Fruit fly (Drosophila melanogaster) whole organism, adult: ENCODE measurements around the gene CG9338.

ENCODE experiments used
- CG11617 ChIP-seq: fragments of 200-800 bp; sonication (Bioruptor generic); optimal IDR thresholded peaks from 2 replicates; lab custom pipeline; 2017; ENCODE audit warnings: mild to moderate bottlenecking, missing biosample characterization, missing genetic modification reagents, missing genetic modification characterization
- CG12768 ChIP-seq: fragments of 200-800 bp; sonication (Bioruptor generic); optimal IDR thresholded peaks from 2 replicates; lab custom pipeline; 2017; ENCODE audit warnings: missing biosample characterization, missing genetic modification characterization, mild to moderate bottlenecking, moderate library complexity, missing genetic modification reagents
- CG14711 ChIP-seq: fragments of 200-800 bp; sonication (Bioruptor generic); optimal IDR thresholded peaks from 2 replicates; lab custom pipeline; 2018; ENCODE audit warnings: missing biosample characterization, mild to moderate bottlenecking, missing genetic modification characterization, moderate library complexity
- CG1620 ChIP-seq: fragments of 200-800 bp; sonication (Bioruptor generic); optimal IDR thresholded peaks from 2 replicates; lab custom pipeline; 2016; ENCODE audit warnings: missing biosample characterization, missing genetic modification characterization
- CG33017 ChIP-seq: fragments of 200-800 bp; sonication (Bioruptor generic); optimal IDR thresholded peaks from 2 replicates; lab custom pipeline; 2018; ENCODE audit warnings: missing biosample characterization, mild to moderate bottlenecking, missing genetic modification characterization, moderate library complexity
- CG5204 ChIP-seq: fragments of 200-800 bp; sonication (Bioruptor generic); optimal IDR thresholded peaks from 2 replicates; lab custom pipeline; 2016; ENCODE audit warnings: missing biosample characterization, missing genetic modification characterization
- CG7045 ChIP-seq: fragments of 200-800 bp; sonication (Bioruptor generic); optimal IDR thresholded peaks from 2 replicates; lab custom pipeline; 2017; ENCODE audit warnings: missing biosample characterization, mild to moderate bottlenecking, missing genetic modification characterization
- CG7101 ChIP-seq: fragments of 200-800 bp; sonication (Bioruptor generic); optimal IDR thresholded peaks from 2 replicates; lab custom pipeline; 2018; ENCODE audit warnings: missing biosample characterization, mild to moderate bottlenecking, missing genetic modification characterization, moderate library complexity
- Clk ChIP-seq: fragments of 200-800 bp; sonication (Bioruptor generic); optimal IDR thresholded peaks from 2 replicates; lab custom pipeline; 2017; ENCODE audit warnings: missing biosample characterization, missing genetic modification characterization
- Crg-1 ChIP-seq: fragments of 200-800 bp; sonication (Bioruptor generic); optimal IDR thresholded peaks from 2 replicates; lab custom pipeline; 2016; ENCODE audit warnings: missing biosample characterization, missing genetic modification characterization
- Hr96 ChIP-seq: fragments of 200-800 bp; sonication (Bioruptor generic); optimal IDR thresholded peaks from 2 replicates; lab custom pipeline; 2016; ENCODE audit warnings: missing biosample characterization, missing genetic modification characterization
- Mnt ChIP-seq: fragments of 200-800 bp; sonication (Bioruptor generic); optimal IDR thresholded peaks from 2 replicates; lab custom pipeline; 2016; ENCODE audit warnings: missing biosample characterization, mild to moderate bottlenecking, missing genetic modification characterization
- bab1 ChIP-seq: fragments of 200-800 bp; sonication (Bioruptor generic); optimal IDR thresholded peaks from 3 replicates; lab custom pipeline; 2019; ENCODE audit warnings: missing biosample characterization, mild to moderate bottlenecking, missing genetic modification characterization, moderate library complexity
- cic ChIP-seq: fragments of 200-800 bp; sonication (Bioruptor generic); optimal IDR thresholded peaks from 2 replicates; lab custom pipeline; 2017; ENCODE audit warnings: missing biosample characterization, mild to moderate bottlenecking, missing genetic modification characterization, moderate library complexity
- cnc ChIP-seq, 2 experiments: fragments of >200 bp; optimal IDR thresholded peaks; 2 replicates each; lab custom pipeline; 2017
- kay ChIP-seq: fragments of 200-800 bp; sonication (Bioruptor generic); peaks from one replicate; lab custom pipeline; 2016; ENCODE audit warnings: missing biosample characterization, missing genetic modification characterization, borderline replicate concordance
- ovo ChIP-seq: fragments of 200-800 bp; sonication (Bioruptor generic); optimal IDR thresholded peaks from 2 replicates; lab custom pipeline; 2016; ENCODE audit warnings: missing biosample characterization, missing genetic modification characterization
- pad ChIP-seq: fragments of 200-800 bp; sonication (Bioruptor generic); optimal IDR thresholded peaks from 3 replicates; lab custom pipeline; 2017; ENCODE audit warnings: missing biosample characterization, missing genetic modification characterization, mild to moderate bottlenecking, moderate library complexity, missing genetic modification reagents
- tj ChIP-seq: fragments of 200-800 bp; sonication (Bioruptor generic); optimal IDR thresholded peaks from 3 replicates; lab custom pipeline; 2017; ENCODE audit warnings: missing biosample characterization, mild to moderate bottlenecking, missing genetic modification characterization, moderate library complexity
- toe ChIP-seq: fragments of 200-800 bp; sonication (Bioruptor generic); optimal IDR thresholded peaks from 2 replicates; lab custom pipeline; 2016; ENCODE audit warnings: missing biosample characterization, missing genetic modification characterization

Gene CG9338

DNA sequence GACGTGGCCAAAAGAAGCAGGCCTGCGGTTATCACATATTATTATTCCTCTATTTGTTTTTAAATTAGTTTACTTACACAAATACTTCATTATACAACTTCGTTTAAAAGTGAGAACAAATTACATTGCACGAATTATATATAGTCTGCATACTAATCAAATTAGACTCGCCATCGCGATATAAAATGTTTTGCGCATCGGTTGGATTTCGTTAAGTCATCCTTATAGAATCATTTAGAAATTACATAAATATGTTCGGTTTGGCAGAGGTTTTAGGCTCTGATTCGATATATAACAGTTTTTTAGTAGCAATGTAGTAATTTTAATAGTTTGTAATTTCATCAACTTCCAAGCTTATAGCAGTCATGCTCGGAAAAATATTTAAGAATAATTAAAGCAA lies 27.1 kb upstream of the CG9338 start, which contains the start of gene Spn38F:
Gene Spn38F (minus strand): TSS at position 101 of the 400 bp plus-strand sequence.
- no peak for TF ChIP-seq Mnt (GFP tag; lab: Kevin White, UChicago)
- no peak for TF ChIP-seq CG7101 (tag; lab: Kevin White, UChicago)
- TF ChIP-seq CG7045 (GFP tag; lab: Kevin White, UChicago): no peak
- TF ChIP-seq Hr96 (GFP tag; lab: Kevin White, UChicago): no peak
- no peak for TF ChIP-seq CG14711
- TF ChIP-seq Crg-1 (GFP tag; lab: Kevin White, UChicago): no peak
- no peak for TF ChIP-seq CG5204
- TF ChIP-seq Clk (GFP tag; lab: Kevin White, UChicago): no peak
- TF ChIP-seq CG33017: no peak

DNA sequence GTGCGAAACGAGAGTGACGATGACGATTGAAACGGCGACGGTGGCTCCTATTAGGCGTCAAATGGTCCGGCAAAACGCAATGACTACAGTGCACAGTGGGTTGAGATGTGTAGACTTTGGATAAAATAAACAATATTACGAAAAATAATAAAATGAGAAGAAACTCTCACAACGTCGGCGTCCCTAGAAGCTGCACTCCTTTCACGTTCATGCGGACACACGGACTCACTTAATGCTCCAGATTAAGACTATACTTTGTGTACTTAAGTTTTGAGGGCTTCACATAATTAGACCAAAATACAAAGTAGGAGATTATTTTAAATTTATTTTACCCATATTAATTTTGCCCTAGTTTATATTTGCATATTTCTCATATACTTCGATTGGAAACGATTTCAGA lies 25.0 kb upstream of the CG9338 start:
- TF ChIP-seq CG5204: no peak
- no peak for TF ChIP-seq Hr96 (GFP tag; lab: Kevin White, UChicago)

DNA sequence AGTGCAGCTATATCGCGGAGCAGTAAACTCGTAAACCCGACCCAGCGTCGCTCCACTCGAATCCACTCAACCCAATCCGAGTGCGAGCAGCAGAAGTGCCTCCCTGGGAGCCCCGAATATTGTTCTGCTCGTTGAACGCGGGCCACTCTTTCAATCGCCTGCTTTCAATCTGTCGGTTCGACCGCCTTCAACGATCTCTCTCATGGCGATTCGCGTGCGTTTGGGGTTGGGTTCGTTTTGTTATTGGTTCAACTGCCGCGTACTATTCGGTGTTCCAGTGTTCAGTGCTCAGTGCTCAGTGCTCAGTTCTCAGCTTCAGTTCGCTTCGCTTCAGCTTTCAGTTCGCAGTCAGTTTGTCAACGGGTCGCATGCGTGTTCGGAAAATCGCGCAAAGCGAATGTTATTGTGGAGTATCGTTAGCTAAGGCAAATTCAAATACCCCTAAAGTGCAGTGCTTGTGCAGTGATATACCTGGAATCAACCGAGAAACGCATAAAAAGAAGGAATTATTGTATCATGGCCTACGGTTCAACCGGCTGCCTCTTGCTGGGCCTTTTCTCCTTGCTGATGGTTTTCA lies 24.5 kb upstream of the CG9338 start, which contains the start of gene CG31676:
Gene CG31676 (plus strand): TSS at position 289 of the 577 bp plus-strand sequence.
- TF ChIP-seq CG33017: no peak
- TF ChIP-seq kay (GFP tag; lab: Kevin White, UChicago): peak; percentile 50
- TF ChIP-seq CG12768 (GFP tag; lab: Kevin White, UChicago): no peak
- TF ChIP-seq CG5204: no peak

DNA sequence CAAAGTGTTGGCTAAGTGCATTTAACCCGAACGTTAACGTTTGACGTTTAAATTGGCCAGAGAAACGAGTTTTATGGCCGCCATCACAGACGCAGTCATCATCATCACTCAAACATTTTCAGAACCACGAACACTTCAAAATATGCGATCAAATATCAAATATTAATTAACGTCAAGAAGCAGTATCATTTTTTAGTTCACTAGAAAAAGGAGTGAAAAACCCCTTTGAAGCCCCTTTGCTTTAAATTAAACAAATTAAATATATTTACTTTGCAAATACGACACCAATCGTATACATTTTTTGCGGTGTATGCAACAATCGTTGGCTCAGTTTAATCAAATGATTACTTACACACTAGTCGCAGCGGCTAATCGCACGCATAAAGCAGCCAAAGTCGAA lies 20.6 kb upstream of the CG9338 start:
- no peak for TF ChIP-seq kay (GFP tag; lab: Kevin White, UChicago)
- no peak for TF ChIP-seq pad (GFP tag; lab: Kevin White, UChicago)
- no peak for TF ChIP-seq Clk (GFP tag; lab: Kevin White, UChicago)
- TF ChIP-seq Crg-1 (GFP tag; lab: Kevin White, UChicago): no peak
- no peak for TF ChIP-seq Mnt (GFP tag; lab: Kevin White, UChicago)
- no peak for TF ChIP-seq cic (GFP tag; lab: Kevin White, UChicago)
- TF ChIP-seq toe: no peak
- TF ChIP-seq CG7045 (GFP tag; lab: Kevin White, UChicago): no peak

DNA sequence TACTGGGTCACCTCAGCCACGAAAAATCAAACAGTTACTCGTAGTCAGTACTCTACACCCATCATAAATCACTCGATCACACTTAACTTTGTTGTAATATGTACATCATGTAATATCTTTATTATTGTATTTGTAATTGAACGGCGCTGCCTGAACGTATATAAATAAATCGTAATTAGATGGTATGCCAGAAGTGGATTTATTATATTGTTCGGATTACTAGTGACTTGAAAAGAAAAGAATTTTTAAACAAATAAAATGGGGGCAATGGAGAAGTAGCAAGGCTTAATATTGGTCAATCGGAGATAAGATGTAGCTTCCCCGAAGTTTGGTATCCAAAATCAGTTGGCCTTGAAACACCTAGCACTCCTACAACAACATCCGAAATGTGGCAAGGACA lies 16.0 kb upstream of the CG9338 start, which contains the start of gene CG14402:
Gene CG14402 (plus strand): TSS at position 301 of the 400 bp plus-strand sequence.
- no peak for TF ChIP-seq bab1 (GFP tag; lab: Kevin White, UChicago)
- no peak for TF ChIP-seq CG12768 (GFP tag; lab: Kevin White, UChicago)

DNA sequence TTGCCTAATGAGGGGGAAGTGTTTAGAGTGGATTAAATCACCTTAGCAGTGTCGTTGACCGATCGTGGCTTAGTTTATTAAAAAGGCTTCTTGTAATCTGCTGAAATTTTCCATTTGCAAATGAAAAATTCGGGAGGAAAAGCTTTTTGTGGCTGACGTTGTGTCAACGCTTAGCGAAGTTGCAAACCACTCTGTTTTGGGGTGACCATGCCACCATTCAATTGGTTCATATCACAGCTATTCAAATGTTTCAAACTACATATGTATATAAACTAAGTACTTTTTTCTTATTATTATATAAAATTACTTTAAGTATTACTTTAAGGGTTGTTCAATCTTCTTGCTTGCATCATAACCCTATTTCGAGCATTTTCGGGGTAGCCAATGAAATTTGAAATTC lies 13.4 kb upstream of the CG9338 start:
- TF ChIP-seq toe (no peak), pad (GFP tag; lab: Kevin White, UChicago) (no peak), CG14711 (no peak), Mnt (GFP tag; lab: Kevin White, UChicago) (no peak), bab1 (GFP tag; lab: Kevin White, UChicago) (no peak), Clk (GFP tag; lab: Kevin White, UChicago) (no peak), cnc (optimal IDR thresholded peaks at IDR 0.05; lab: Kevin White, UChicago) (no peak), Hr96 (GFP tag; lab: Kevin White, UChicago) (no peak), kay (GFP tag; lab: Kevin White, UChicago) (no peak), CG11617 (GFP tag; lab: Kevin White, UChicago) (no peak), tj (GFP tag; lab: Kevin White, UChicago) (no peak), CG5204 (no peak), ovo (GFP tag; lab: Kevin White, UChicago) (no peak), cic (GFP tag; lab: Kevin White, UChicago) (no peak), CG7101 (tag; lab: Kevin White, UChicago) (no peak), CG1620 (GFP tag; lab: Kevin White, UChicago) (no peak), CG7045 (GFP tag; lab: Kevin White, UChicago) (no peak), CG33017 (no peak), CG12768 (GFP tag; lab: Kevin White, UChicago) (no peak)

DNA sequence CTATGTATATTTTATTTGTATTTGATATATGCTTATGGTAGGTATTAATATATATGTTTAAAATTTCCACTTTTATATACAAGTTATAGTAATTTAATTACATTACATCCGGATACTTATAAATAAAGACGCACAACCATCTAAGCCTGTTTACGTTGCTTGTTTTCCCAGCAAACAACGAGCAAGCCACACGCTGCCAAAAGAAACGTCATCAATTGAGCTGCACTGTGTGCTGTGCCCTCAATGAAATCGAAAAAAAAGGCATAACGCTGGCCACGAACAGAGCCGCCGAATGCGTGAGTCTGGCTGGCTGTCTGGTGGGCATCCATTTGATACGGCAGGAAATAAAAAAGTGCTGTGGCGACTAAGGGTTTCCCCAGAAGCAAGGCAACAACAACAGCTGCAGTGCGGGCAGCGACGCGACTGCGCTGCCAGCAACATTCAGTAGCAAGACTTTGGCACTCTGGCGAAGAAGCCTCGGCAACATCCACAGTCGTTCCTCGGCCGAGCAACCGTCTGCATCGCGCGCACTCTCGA lies 12.9 kb upstream of the CG9338 start, which contains the start of gene twit:
Gene twit (plus strand): TSS at position 487 of the 537 bp plus-strand sequence.
- TF ChIP-seq CG5204 (no peak), CG14711 (no peak), ovo (GFP tag; lab: Kevin White, UChicago) (no peak), Crg-1 (GFP tag; lab: Kevin White, UChicago) (no peak), bab1 (GFP tag; lab: Kevin White, UChicago) (no peak), CG33017 (no peak), tj (GFP tag; lab: Kevin White, UChicago) (no peak), toe (no peak), CG7045 (GFP tag; lab: Kevin White, UChicago) (no peak), Mnt (GFP tag; lab: Kevin White, UChicago) (no peak), CG1620 (GFP tag; lab: Kevin White, UChicago) (no peak), pad (GFP tag; lab: Kevin White, UChicago) (no peak), CG7101 (tag; lab: Kevin White, UChicago) (no peak), Clk (GFP tag; lab: Kevin White, UChicago) (no peak), cic (GFP tag; lab: Kevin White, UChicago) (no peak), CG12768 (GFP tag; lab: Kevin White, UChicago) (no peak), Hr96 (GFP tag; lab: Kevin White, UChicago) (no peak), cnc (optimal IDR thresholded peaks at IDR 0.05; lab: Kevin White, UChicago) (no peak)
